Fruit fly (Drosophila melanogaster): Measurements from ENCODE around the gene CG14683.

CG14683 gene

DNA sequence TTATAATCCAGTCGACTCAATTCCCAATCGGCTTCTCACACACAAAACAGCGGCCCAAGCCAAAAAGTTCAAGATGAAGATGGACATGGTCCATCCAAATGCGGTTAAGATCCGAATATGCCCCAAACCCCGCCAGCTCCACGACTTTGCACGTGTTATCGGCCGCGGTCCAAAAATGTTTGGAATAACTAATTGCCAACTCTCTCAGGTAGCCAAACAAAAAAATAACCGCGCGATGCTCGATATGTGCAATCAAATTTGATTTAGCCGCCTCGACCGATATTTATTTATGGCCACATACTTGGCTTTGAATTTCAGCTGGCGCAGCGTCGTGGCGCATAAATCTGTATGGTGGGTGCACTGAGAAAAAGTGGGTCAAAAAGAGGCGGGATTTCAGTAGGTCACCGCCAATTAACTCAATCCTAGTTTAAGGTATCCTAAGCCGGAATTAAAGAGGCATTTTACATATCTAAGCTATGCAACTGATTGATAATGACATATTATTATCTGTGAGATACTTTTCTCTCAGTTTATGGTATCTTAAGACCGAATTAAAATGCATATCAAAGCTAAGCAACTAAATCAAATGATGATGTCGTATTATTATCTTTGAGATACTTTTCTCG lies 47.8 kb upstream of the CG14683 start:
- TF ChIP-seq ap (GFP tag; IDR thresholded peaks at IDR 0.05) (0 out of 2 replicates have a peak, but pooled peaks have one; percentile 45), CG12744 (GFP tag; optimal IDR thresholded peaks at IDR 0.05) (no peak), vvl (GFP tag; IDR thresholded peaks at IDR 0.05) (peak; percentile 64), lilli (GFP tag; optimal IDR thresholded peaks at IDR 0.05) (peak; percentile 27), CG8924 (tag; optimal IDR thresholded peaks at IDR 0.05) (peak; percentile 41), bsh (GFP tag; optimal IDR thresholded peaks at IDR 0.05) (peak in 1 of 2 experiments; percentile 60), shn (GFP tag; optimal IDR thresholded peaks at IDR 0.05) (peak; percentile 36), chn (GFP tag; optimal IDR thresholded peaks at IDR 0.05) (peak; percentile 52), en (GFP tag; optimal IDR thresholded peaks at IDR 0.05) (no peak), Nf-YC (tag; optimal IDR thresholded peaks at IDR 0.05) (no peak), CG14667 (GFP tag; IDR thresholded peaks at IDR 0.05) (peak; percentile 25; the same call in 1 of the 2 replicates), jumu (GFP tag; optimal IDR thresholded peaks at IDR 0.05) (peak; percentile 17), CG13775 (GFP tag; optimal IDR thresholded peaks at IDR 0.05) (peak; percentile 34), BtbVII (GFP tag; optimal IDR thresholded peaks at IDR 0.05) (peak; percentile 15), BEAF-32 (GFP tag; optimal IDR thresholded peaks at IDR 0.05) (no peak), Ssrp (tag; optimal IDR thresholded peaks at IDR 0.05) (peak; percentile 42), run (tag; optimal IDR thresholded peaks at IDR 0.05) (peak; percentile 31), CG16863 (GFP tag; optimal IDR thresholded peaks at IDR 0.05) (peak; percentile 48), pum (GFP tag; optimal IDR thresholded peaks at IDR 0.05) (peak; percentile 16), Atf-2 (GFP tag; optimal IDR thresholded peaks at IDR 0.05) (peak; percentile 47), CG10267 (tag; optimal IDR thresholded peaks at IDR 0.05) (peak; percentile 3), CG9727 (GFP tag; optimal IDR thresholded peaks at IDR 0.05) (peak; percentile 17), Aef1 (GFP tag; IDR thresholded peaks at IDR 0.05) (peak; percentile 45; the same call in 2 of the 3 replicates), HLH54F (GFP tag; optimal IDR thresholded peaks at IDR 0.05) (no peak), CG9609 (GFP tag; optimal IDR thresholded peaks at IDR 0.05) (peak; percentile 27), Blimp-1 (GFP tag; optimal IDR thresholded peaks at IDR 0.05) (peak; percentile 51), org-1 (GFP tag; optimal IDR thresholded peaks at IDR 0.05) (peak; percentile 14), CG10209 (GFP tag; optimal IDR thresholded peaks at IDR 0.05) (peak; percentile 34), Lim3 (GFP tag; IDR thresholded peaks at IDR 0.05) (0 out of 2 replicates have a peak, but pooled peaks have one; percentile 21), wdn (GFP tag; IDR thresholded peaks at IDR 0.05) (no peak), tio (GFP tag; optimal IDR thresholded peaks at IDR 0.05) (no peak), CG18262 (tag; optimal IDR thresholded peaks at IDR 0.05) (peak; percentile 59), Ada2b (GFP tag; IDR thresholded peaks at IDR 0.05) (peak; percentile 66), ems (GFP tag; optimal IDR thresholded peaks at IDR 0.05) (no peak), dpn (GFP tag; optimal IDR thresholded peaks at IDR 0.05) (peak; percentile 52 to 60), CG6689 (GFP tag; IDR thresholded peaks at IDR 0.05) (peak; percentile 33; the same call in 1 of the 2 replicates), ash1 (GFP tag; optimal IDR thresholded peaks at IDR 0.05) (peak; percentile 12), Oli (tag; optimal IDR thresholded peaks at IDR 0.05) (peak; percentile 72), CG8944 (GFP tag; optimal IDR thresholded peaks at IDR 0.05) (peak; percentile 9), Atf3 (GFP tag; optimal IDR thresholded peaks at IDR 0.05) (peak; percentile 9), CG3726 (GFP tag; IDR thresholded peaks at IDR 0.05) (peak; percentile 58; the same call in 1 of the 3 replicates), ato (GFP tag; IDR thresholded peaks at IDR 0.05; ENCODE audit: partially characterized antibody) (no peak), Doc2 (GFP tag; IDR thresholded peaks at IDR 0.05) (no peak), btn (GFP tag; optimal IDR thresholded peaks at IDR 0.05) (peak; percentile 27), E2f2 (GFP tag; IDR thresholded peaks at IDR 0.05) (0 out of 2 replicates have a peak, but pooled peaks have one; percentile 18), CG32532 (GFP tag; IDR thresholded peaks at IDR 0.05) (no peak), CG5180 (GFP tag; optimal IDR thresholded peaks at IDR 0.05) (peak; percentile 29), CG4820 (GFP tag; optimal IDR thresholded peaks at IDR 0.05) (peak; percentile 37), CG12769 (tag; optimal IDR thresholded peaks at IDR 0.05) (peak; percentile 34)

Measured in whole organism, embryonic.